Fruit fly (Drosophila melanogaster): ENCODE results near the gene pigeon.

The pigeon gene

DNA sequence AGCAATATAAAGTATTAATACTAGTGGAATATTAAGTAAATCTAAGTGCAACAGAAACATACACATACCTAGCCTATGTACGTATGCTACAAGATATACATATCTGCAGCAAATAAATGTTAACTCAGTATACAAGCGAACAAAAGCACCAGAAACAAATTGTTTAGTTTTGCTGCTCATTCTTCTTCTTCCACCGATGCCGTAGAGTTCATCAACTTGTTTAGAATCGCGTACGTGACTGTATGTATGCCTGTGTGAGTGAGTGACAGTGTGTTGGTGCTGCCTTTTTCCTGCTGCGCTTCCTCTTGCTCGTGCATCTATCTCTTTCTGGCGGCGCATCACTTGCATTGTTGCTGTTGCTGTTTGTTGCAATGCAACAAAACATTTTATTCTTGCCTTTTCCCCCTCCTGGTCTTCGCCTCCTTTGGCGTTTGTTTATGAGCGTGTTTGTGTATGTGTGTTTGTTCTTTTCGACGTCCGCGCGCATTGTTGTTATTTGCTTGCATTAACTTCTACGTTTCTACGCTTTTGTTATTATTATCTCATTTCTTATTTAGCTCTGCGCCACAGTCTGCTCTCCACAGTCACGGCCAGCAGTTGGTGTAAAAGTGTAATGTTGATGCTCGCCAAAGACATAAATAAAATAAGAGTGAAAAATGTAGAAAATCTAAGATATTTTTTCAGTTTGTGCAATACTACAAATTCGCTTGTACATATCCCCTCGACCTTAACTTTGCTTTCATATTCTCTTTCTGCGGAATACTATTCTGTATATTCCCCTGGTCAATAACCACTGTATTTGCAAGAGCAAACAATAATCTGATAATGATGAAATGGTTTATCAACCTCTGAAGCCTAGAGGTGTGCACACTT, 26.9 kb upstream of the pigeon start (continued):
- no peak for TF ChIP-seq CG9797 (GFP tag; optimal IDR thresholded peaks at IDR 0.05)
- TF ChIP-seq CG17802 (tag; optimal IDR thresholded peaks at IDR 0.05): no peak
- TF ChIP-seq CG12942 (GFP tag; optimal IDR thresholded peaks at IDR 0.05): peak; percentile 16
- TF ChIP-seq CG12155 (GFP tag; optimal IDR thresholded peaks at IDR 0.05): peak; percentile 17
- no peak for TF ChIP-seq eve (GFP tag; optimal IDR thresholded peaks at IDR 0.05)
- TF ChIP-seq CG1792 (GFP tag; optimal IDR thresholded peaks at IDR 0.05): no peak
- TF ChIP-seq org-1 (GFP tag; optimal IDR thresholded peaks at IDR 0.05): peak; percentile 23
- TF ChIP-seq NC2β (GFP tag; optimal IDR thresholded peaks at IDR 0.05): no peak
- 0 out of 4 replicates have a peak, but pooled peaks have one; percentile 24 for TF ChIP-seq Gug (GFP tag; IDR thresholded peaks at IDR 0.05)
- peak; percentile 57 for TF ChIP-seq CG30403 (GFP tag; optimal IDR thresholded peaks at IDR 0.05)
- no peak for TF ChIP-seq crc (GFP tag; optimal IDR thresholded peaks at IDR 0.05)
- TF ChIP-seq ase (GFP tag; IDR thresholded peaks at IDR 0.05): no peak
- 0 out of 2 replicates have a peak, but pooled peaks have one; percentile 7 for TF ChIP-seq Adf1 (GFP tag; IDR thresholded peaks at IDR 0.05)
- TF ChIP-seq her (GFP tag; optimal IDR thresholded peaks at IDR 0.05): no peak
- peak; percentile 29 for TF ChIP-seq CG3995 (GFP tag; optimal IDR thresholded peaks at IDR 0.05)
- no peak for TF ChIP-seq Chrac-16 (GFP tag; optimal IDR thresholded peaks at IDR 0.05)
- TF ChIP-seq B-H2 (GFP tag; optimal IDR thresholded peaks at IDR 0.05): no peak
- peak; percentile 6 for TF ChIP-seq lbe (GFP tag; optimal IDR thresholded peaks at IDR 0.05)
- TF ChIP-seq CG3065 (GFP tag; optimal IDR thresholded peaks at IDR 0.05): no peak
- TF ChIP-seq CG2202 (tag; optimal IDR thresholded peaks at IDR 0.05): no peak
- no peak for TF ChIP-seq crp (GFP tag; optimal IDR thresholded peaks at IDR 0.05)
- peak; percentile 39 for TF ChIP-seq CG6654 (GFP tag; optimal IDR thresholded peaks at IDR 0.05)
- no peak for TF ChIP-seq danr (GFP tag; IDR thresholded peaks at IDR 0.05)
- no peak for TF ChIP-seq ranshi (GFP tag; IDR thresholded peaks at IDR 0.05)
- peak; percentile 37 for TF ChIP-seq Hsf (GFP tag; optimal IDR thresholded peaks at IDR 0.05)
- TF ChIP-seq CG3407 (GFP tag; optimal IDR thresholded peaks at IDR 0.05): peak; percentile 30
- TF ChIP-seq CG12769 (tag; optimal IDR thresholded peaks at IDR 0.05): no peak
- no peak for TF ChIP-seq CG5953 (GFP tag; IDR thresholded peaks at IDR 0.05)
- no peak; the same call in 1 of the 2 replicates for TF ChIP-seq E2f2 (GFP tag; IDR thresholded peaks at IDR 0.05)
- peak; percentile 28; the same call in 1 of the 2 replicates for TF ChIP-seq Ada2b (GFP tag; IDR thresholded peaks at IDR 0.05)
- TF ChIP-seq Spps (tag; optimal IDR thresholded peaks at IDR 0.05): no peak
- peak; percentile 30 for TF ChIP-seq Antp (GFP tag; optimal IDR thresholded peaks at IDR 0.05)
- TF ChIP-seq CG2889 (GFP tag; IDR thresholded peaks at IDR 0.05): no peak
- TF ChIP-seq zfh2 (GFP tag; optimal IDR thresholded peaks at IDR 0.05): no peak
- TF ChIP-seq CHES-1-like (GFP tag; optimal IDR thresholded peaks at IDR 0.05): peak; percentile 13
- TF ChIP-seq gsb (GFP tag; IDR thresholded peaks at IDR 0.05): no peak
- peak; percentile 15 for TF ChIP-seq CG8924 (tag; optimal IDR thresholded peaks at IDR 0.05)
- TF ChIP-seq dan (GFP tag; IDR thresholded peaks at IDR 0.05): no peak
- no peak for TF ChIP-seq Scr (GFP tag; IDR thresholded peaks at IDR 0.05; ENCODE audit: partially characterized antibody)
- TF ChIP-seq CG15479 (GFP tag; optimal IDR thresholded peaks at IDR 0.05): peak; percentile 71
- TF ChIP-seq ssp (GFP tag; IDR thresholded peaks at IDR 0.05): no peak
- no peak for TF ChIP-seq Nf-YA (GFP tag; IDR thresholded peaks at IDR 0.05)
- peak; percentile 28 to 55 for TF ChIP-seq chif (GFP tag; optimal IDR thresholded peaks at IDR 0.05)
- TF ChIP-seq eyg (GFP tag; optimal IDR thresholded peaks at IDR 0.05): no peak
- no peak for TF ChIP-seq odd (GFP tag; optimal IDR thresholded peaks at IDR 0.05)
- TF ChIP-seq inv (GFP tag; IDR thresholded peaks at IDR 0.05; ENCODE audit: partially characterized antibody): no peak
- no peak for TF ChIP-seq CG17612 (GFP tag; IDR thresholded peaks at IDR 0.05)
- peak; percentile 62 for TF ChIP-seq CG2712 (tag; optimal IDR thresholded peaks at IDR 0.05)
- peak; percentile 14 for TF ChIP-seq Pdp1 (GFP tag; optimal IDR thresholded peaks at IDR 0.05)
- TF ChIP-seq az2 (GFP tag; optimal IDR thresholded peaks at IDR 0.05): peak; percentile 32
